Worm (Caenorhabditis elegans) whole organism, L4 larva: ENCODE measurements around the gene tag-307.

ENCODE experiments used
- F26F4.8 ChIP-seq: fragments of 200-800 bp; sonication (Bioruptor generic); conservative IDR thresholded peaks from 2 replicates; pipeline ENCODE4 v1.3.6; 2022; ENCODE audit warnings: missing genetic modification characterization, missing compliant biosample characterization
- ctbp-1 ChIP-seq: fragments of 200-800 bp; sonication (Bioruptor generic); IDR thresholded peaks from 2 replicates; pipeline ENCODE4 v1.3.6; 2022; ENCODE audit warnings: missing genetic modification reagents, missing genetic modification characterization, missing compliant biosample characterization
- fkh-10 ChIP-seq: fragments of 150-350 bp; optimal IDR thresholded peaks from 2 replicates; lab custom pipeline; 2014; ENCODE audit warnings: missing biosample characterization, missing genetic modification reagents, missing genetic modification characterization
- jun-1 ChIP-seq: fragments of 150-350 bp; optimal IDR thresholded peaks from 2 replicates; lab custom pipeline; 2014; ENCODE audit warnings: missing biosample characterization, missing genetic modification reagents, missing genetic modification characterization

DNA sequence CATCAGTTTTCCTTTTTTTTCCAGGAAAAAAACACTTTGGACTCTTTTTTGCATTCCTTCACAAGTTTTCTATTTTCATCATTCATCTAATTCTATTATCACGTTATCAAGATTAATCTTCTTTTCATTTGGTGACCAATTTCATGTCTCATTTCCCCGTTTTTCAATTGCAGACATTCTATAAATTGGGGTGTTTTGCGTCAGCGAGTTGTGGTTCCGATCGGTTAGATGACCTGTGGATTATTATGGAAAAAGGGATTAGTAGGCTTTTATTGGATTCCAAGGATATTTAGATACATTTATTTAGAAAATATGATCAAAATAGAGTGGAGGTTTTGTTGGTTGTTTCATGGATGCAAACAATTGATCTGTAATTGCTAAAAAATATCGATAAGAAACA is 22.2 kb downstream of the tag-307 start:
- TF ChIP-seq jun-1 (no peak), F26F4.8 (no peak), ctbp-1 (GFP tag; lab: Robert Waterston, UW) (no peak), fkh-10 (GFP tag; lab: Kevin White, UChicago) (no peak)
